Fruit fly (Drosophila melanogaster) whole organism, prepupa: ENCODE measurements around the gene Ada1-1.
A peak's percentile ranks its signal among the peaks of the same experiment; 100 is the strongest.

Experiments used
- Blimp-1 ChIP-seq: fragments of 200-800 bp; sonication (Bioruptor generic); optimal IDR thresholded peaks from 3 replicates; lab custom pipeline; 2017; ENCODE audit warnings: missing biosample characterization, missing genetic modification characterization, mild to moderate bottlenecking, moderate library complexity, missing genetic modification reagents
- CG10631 ChIP-seq: fragments of 200-800 bp; sonication (Bioruptor generic); optimal IDR thresholded peaks from 2 replicates; lab custom pipeline; 2016; ENCODE audit warnings: missing biosample characterization, missing genetic modification characterization
- CG10669 ChIP-seq: fragments of 200-800 bp; sonication (Bioruptor generic); optimal IDR thresholded peaks from 3 replicates; lab custom pipeline; 2018; ENCODE audit warnings: missing biosample characterization, mild to moderate bottlenecking, missing genetic modification characterization, moderate library complexity
- CG11762 ChIP-seq: fragments of 200-800 bp; sonication (Bioruptor generic); optimal IDR thresholded peaks from 3 replicates; lab custom pipeline; 2016; ENCODE audit warnings: missing biosample characterization, missing genetic modification characterization; ENCODE audit not compliant: insufficient read depth
- CG11902 ChIP-seq: fragments of 200-800 bp; sonication (Bioruptor generic); optimal IDR thresholded peaks from 3 replicates; lab custom pipeline; 2016; ENCODE audit warnings: missing biosample characterization, missing genetic modification characterization
- CG15336 ChIP-seq: fragments of 200-800 bp; sonication (Bioruptor generic); IDR thresholded peaks from 2 replicates; pipeline ENCODE4 v1.3.6; 2022; ENCODE audit warnings: missing biosample characterization, missing genetic modification characterization
- CG1621 ChIP-seq: fragments of 200-800 bp; sonication (Bioruptor generic); optimal IDR thresholded peaks from 3 replicates; lab custom pipeline; 2018; ENCODE audit warnings: missing biosample characterization, mild to moderate bottlenecking, missing genetic modification characterization
- CG3032 ChIP-seq: fragments of 200-800 bp; optimal IDR thresholded peaks from 2 replicates; lab custom pipeline; 2019; ENCODE audit warnings: missing biosample characterization, mild to moderate bottlenecking, missing genetic modification characterization, moderate library complexity
- CG31627 ChIP-seq: fragments of 200-800 bp; sonication (Bioruptor generic); optimal IDR thresholded peaks from 3 replicates; lab custom pipeline; 2016; ENCODE audit warnings: missing biosample characterization, missing genetic modification characterization
- CG3919 ChIP-seq: fragments of 200-800 bp; sonication (Bioruptor generic); optimal IDR thresholded peaks from 3 replicates; lab custom pipeline; 2016; ENCODE audit warnings: missing biosample characterization, missing genetic modification characterization
- CG6163 ChIP-seq: fragments of 200-800 bp; sonication (Bioruptor generic); IDR thresholded peaks from 3 replicates; pipeline ENCODE4 v1.3.6; 2022; ENCODE audit warnings: missing biosample characterization, missing genetic modification characterization
- CG6276 ChIP-seq: fragments of 200-800 bp; sonication (Bioruptor generic); optimal IDR thresholded peaks from 2 replicates; lab custom pipeline; 2017; ENCODE audit warnings: missing biosample characterization, mild to moderate bottlenecking, missing genetic modification characterization
- CG6792 ChIP-seq: fragments of 200-800 bp; sonication (Bioruptor generic); optimal IDR thresholded peaks from 3 replicates; lab custom pipeline; 2016; ENCODE audit warnings: missing biosample characterization, missing genetic modification characterization
- CG6808 ChIP-seq: fragments of 200-800 bp; sonication (Bioruptor generic); optimal IDR thresholded peaks from 3 replicates; lab custom pipeline; 2017; ENCODE audit warnings: missing biosample characterization, missing genetic modification characterization, mild to moderate bottlenecking, moderate library complexity, missing genetic modification reagents
- CG8119 ChIP-seq: fragments of 200-800 bp; sonication (Bioruptor generic); IDR thresholded peaks from 3 replicates; pipeline ENCODE4 v1.3.6; 2022; ENCODE audit warnings: missing biosample characterization, missing genetic modification characterization
- CG8319 ChIP-seq: fragments of 200-800 bp; sonication (Bioruptor generic); optimal IDR thresholded peaks from 3 replicates; lab custom pipeline; 2016; ENCODE audit warnings: missing biosample characterization, missing genetic modification characterization
- CG8632 ChIP-seq: fragments of 200-800 bp; sonication (Bioruptor generic); optimal IDR thresholded peaks from 3 replicates; lab custom pipeline; 2016; ENCODE audit warnings: missing biosample characterization, missing genetic modification characterization
- CG9139 ChIP-seq: fragments of 200-800 bp; sonication (Bioruptor generic); optimal IDR thresholded peaks from 3 replicates; lab custom pipeline; 2017; ENCODE audit warnings: missing biosample characterization, mild to moderate bottlenecking, missing genetic modification characterization
- Eip75B ChIP-seq: fragments of 200-800 bp; sonication (Bioruptor generic); optimal IDR thresholded peaks from 3 replicates; lab custom pipeline; 2016; ENCODE audit warnings: missing biosample characterization, missing genetic modification characterization
- Eip78C ChIP-seq: fragments of 200-800 bp; sonication (Bioruptor generic); peaks from one replicate; lab custom pipeline; 2016; ENCODE audit warnings: missing biosample characterization, missing genetic modification characterization
- Eip93F ChIP-seq: fragments of 200-800 bp; sonication (Bioruptor generic); optimal IDR thresholded peaks from 2 replicates; lab custom pipeline; 2016; ENCODE audit warnings: missing biosample characterization, mild to moderate bottlenecking, missing genetic modification characterization
- Ets21C ChIP-seq: fragments of 200-800 bp; sonication (Bioruptor generic); optimal IDR thresholded peaks from 3 replicates; lab custom pipeline; 2016; ENCODE audit warnings: missing biosample characterization, missing genetic modification characterization
- Ets96B ChIP-seq: fragments of 200-800 bp; optimal IDR thresholded peaks from 2 replicates; lab custom pipeline; 2019; ENCODE audit warnings: missing biosample characterization, mild to moderate bottlenecking, missing genetic modification characterization, moderate library complexity
- Gug ChIP-seq: fragments of 200-800 bp; sonication (Bioruptor generic); IDR thresholded peaks from 2 replicates; pipeline ENCODE4 v1.3.6; 2022; ENCODE audit warnings: missing biosample characterization, missing genetic modification characterization
- Hr38 ChIP-seq: sonication (Bioruptor generic); optimal IDR thresholded peaks from 2 replicates; lab custom pipeline; 2016; ENCODE audit warnings: missing biosample characterization, missing genetic modification characterization
- Hr39 ChIP-seq: fragments of 200-800 bp; sonication (Bioruptor generic); optimal IDR thresholded peaks from 2 replicates; lab custom pipeline; 2016; ENCODE audit warnings: missing biosample characterization, missing genetic modification characterization
- Hr4 ChIP-seq: fragments of 200-800 bp; sonication (Bioruptor generic); optimal IDR thresholded peaks from 3 replicates; lab custom pipeline; 2016; ENCODE audit warnings: missing biosample characterization, missing genetic modification characterization
- Lpt ChIP-seq: fragments of 200-800 bp; sonication (Bioruptor generic); optimal IDR thresholded peaks from 3 replicates; lab custom pipeline; 2016; ENCODE audit warnings: missing biosample characterization, missing genetic modification characterization
- Smox ChIP-seq: fragments of 200-800 bp; sonication (Bioruptor generic); optimal IDR thresholded peaks from 3 replicates; lab custom pipeline; 2016; ENCODE audit warnings: missing biosample characterization, missing genetic modification characterization
- Sox102F ChIP-seq: fragments of 200-800 bp; sonication (Bioruptor generic); optimal IDR thresholded peaks from 2 replicates; lab custom pipeline; 2016; ENCODE audit warnings: missing biosample characterization, mild to moderate bottlenecking, missing genetic modification characterization
- Sox14 ChIP-seq: fragments of 200-800 bp; sonication (Bioruptor generic); optimal IDR thresholded peaks from 3 replicates; lab custom pipeline; 2016; ENCODE audit warnings: missing biosample characterization, missing genetic modification characterization
- Sox15 ChIP-seq: fragments of 200-800 bp; sonication (Bioruptor generic); optimal IDR thresholded peaks from 3 replicates; lab custom pipeline; 2016; ENCODE audit warnings: missing biosample characterization, missing genetic modification characterization
- achi ChIP-seq: fragments of 200-800 bp; sonication (Bioruptor generic); optimal IDR thresholded peaks from 3 replicates; lab custom pipeline; 2016; ENCODE audit warnings: missing biosample characterization, missing genetic modification characterization
- acj6 ChIP-seq: fragments of 200-800 bp; sonication (Bioruptor generic); optimal IDR thresholded peaks from 3 replicates; lab custom pipeline; 2016; ENCODE audit warnings: missing biosample characterization, missing genetic modification characterization
- cyc ChIP-seq: fragments of 200-800 bp; sonication (Bioruptor generic); optimal IDR thresholded peaks from 3 replicates; lab custom pipeline; 2016; ENCODE audit warnings: missing biosample characterization, missing genetic modification characterization
- dac ChIP-seq: fragments of 200-800 bp; sonication (Bioruptor generic); optimal IDR thresholded peaks from 2 replicates; lab custom pipeline; 2017; ENCODE audit warnings: missing biosample characterization, mild to moderate bottlenecking, missing genetic modification characterization
- dsx ChIP-seq: fragments of 200-800 bp; optimal IDR thresholded peaks from 3 replicates; lab custom pipeline; 2019; ENCODE audit warnings: missing biosample characterization, mild to moderate bottlenecking, missing genetic modification characterization, moderate library complexity; ENCODE audit not compliant: poor library complexity, severe bottlenecking
- eg ChIP-seq: fragments of 200-800 bp; sonication (Bioruptor generic); IDR thresholded peaks from 3 replicates; pipeline ENCODE4 v1.3.6; 2022; ENCODE audit warnings: missing biosample characterization, missing genetic modification characterization
- esn ChIP-seq: fragments of 200-800 bp; sonication (Bioruptor generic); optimal IDR thresholded peaks from 2 replicates; lab custom pipeline; 2016; ENCODE audit warnings: missing biosample characterization, mild to moderate bottlenecking, missing genetic modification characterization, moderate library complexity
- fd59A ChIP-seq: fragments of 200-800 bp; sonication (Bioruptor generic); optimal IDR thresholded peaks from 2 replicates; lab custom pipeline; 2017; ENCODE audit warnings: missing biosample characterization, mild to moderate bottlenecking, missing genetic modification characterization, missing genetic modification reagents
- fd85E ChIP-seq: fragments of 200-800 bp; sonication (Bioruptor generic); optimal IDR thresholded peaks from 3 replicates; lab custom pipeline; 2016; ENCODE audit warnings: missing biosample characterization, missing genetic modification characterization
- lz ChIP-seq: fragments of 200-800 bp; sonication (Bioruptor generic); optimal IDR thresholded peaks from 3 replicates; lab custom pipeline; 2016; ENCODE audit warnings: missing biosample characterization, missing genetic modification characterization
- net ChIP-seq: fragments of 200-800 bp; sonication (Bioruptor generic); optimal IDR thresholded peaks from 3 replicates; lab custom pipeline; 2016; ENCODE audit warnings: missing biosample characterization, missing genetic modification characterization
- pdm3 ChIP-seq: fragments of 200-800 bp; sonication (Bioruptor generic); optimal IDR thresholded peaks from 3 replicates; lab custom pipeline; 2016; ENCODE audit warnings: missing biosample characterization, missing genetic modification characterization
- salr ChIP-seq, 2 experiments: fragments of 200-800 bp; sonication (Bioruptor generic); optimal IDR thresholded peaks; 3 replicates each; lab custom pipeline; 2016 to 2018; ENCODE audit warnings: missing biosample characterization in 2 of 2, missing genetic modification characterization in 2 of 2, mild to moderate bottlenecking in 1 of 2
- spab ChIP-seq: fragments of 200-800 bp; sonication (Bioruptor generic); optimal IDR thresholded peaks from 2 replicates; lab custom pipeline; 2017; ENCODE audit warnings: missing biosample characterization, mild to moderate bottlenecking, missing genetic modification characterization, missing genetic modification reagents
- ss ChIP-seq, 2 experiments: fragments of 200-800 bp; sonication (Bioruptor generic); optimal IDR thresholded peaks; 2 replicates in 1 of 2; 3 replicates in 1 of 2; lab custom pipeline; 2017 to 2018; ENCODE audit warnings: mild to moderate bottlenecking in 2 of 2, missing biosample characterization in 2 of 2, missing genetic modification characterization in 2 of 2, moderate library complexity in 1 of 2
- svp ChIP-seq: fragments of 200-800 bp; sonication (Bioruptor generic); peaks from one replicate; lab custom pipeline; 2016; ENCODE audit warnings: missing biosample characterization, missing genetic modification characterization
- topi ChIP-seq: fragments of 200-800 bp; sonication (Bioruptor generic); optimal IDR thresholded peaks from 3 replicates; lab custom pipeline; 2016; ENCODE audit warnings: missing biosample characterization, missing genetic modification characterization
- vri ChIP-seq: fragments of 200-800 bp; sonication (Bioruptor generic); optimal IDR thresholded peaks from 3 replicates; lab custom pipeline; 2016; ENCODE audit warnings: missing biosample characterization, mild to moderate bottlenecking, missing genetic modification characterization

Ada1-1 gene

DNA sequence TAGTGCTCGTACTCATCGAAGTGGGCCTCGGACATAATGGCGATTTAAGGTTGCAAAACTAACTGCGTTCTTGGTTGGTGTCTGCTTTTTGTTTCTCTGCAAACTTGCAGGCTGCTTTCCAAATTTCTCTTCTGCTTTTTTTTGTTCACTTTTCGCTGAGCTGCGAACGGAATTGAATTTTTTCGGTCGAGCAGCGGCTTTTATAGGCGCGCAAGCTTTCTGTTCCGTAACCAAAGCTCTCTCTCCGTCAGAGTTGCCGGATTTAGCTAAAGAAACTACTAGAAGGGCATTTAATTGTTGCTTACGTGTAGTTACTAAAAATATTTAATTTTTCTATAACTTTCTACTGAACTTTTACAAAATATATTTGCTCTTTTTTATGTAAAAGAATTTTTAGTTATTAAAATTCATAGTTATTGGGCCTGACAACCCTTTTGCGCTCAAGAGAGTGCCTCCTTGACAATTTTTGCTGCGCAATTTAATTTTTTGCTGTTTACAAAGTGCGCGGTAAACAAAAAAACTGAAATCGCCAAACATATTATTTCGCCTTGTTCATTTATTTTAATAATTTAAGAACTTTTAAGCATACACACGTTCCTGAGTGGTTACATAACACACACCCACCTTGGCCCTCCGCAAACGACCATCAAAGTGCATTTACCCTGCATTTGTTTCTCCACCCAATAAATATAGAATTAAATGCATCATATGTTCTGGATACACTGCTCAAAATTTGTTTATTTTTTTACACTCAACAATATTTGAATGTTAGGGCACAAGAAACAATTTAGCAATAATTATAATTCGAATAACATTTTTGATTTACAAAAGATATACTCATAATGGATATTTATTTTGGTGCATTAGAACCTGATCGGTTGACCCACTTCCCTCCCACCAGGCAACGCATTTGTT, 49.6 kb downstream of the Ada1-1 start, which contains the start of gene CG6770:
Gene CG6770 (minus strand): TSS at position 178 of the 915 bp plus-strand sequence.
- peak; percentile 93 for TF ChIP-seq CG6792
- peak; percentile 72 for TF ChIP-seq net
- TF ChIP-seq CG9139, result peak; percentile 72
- peak; percentile 63 for TF ChIP-seq fd85E
- peak; percentile 76 for TF ChIP-seq Gug
- peak; percentile 63 for TF ChIP-seq CG11902 (GFP tag; lab: Kevin White, UChicago)
- TF ChIP-seq topi (GFP tag; lab: Kevin White, UChicago), result peak; percentile 87
- peak; percentile 90 for TF ChIP-seq lz (GFP tag; lab: Kevin White, UChicago)
- peak; percentile 83 for TF ChIP-seq dsx (GFP tag; lab: Kevin White, UChicago)
- TF ChIP-seq CG3032 (tag; lab: Kevin White, UChicago), result peak; percentile 88
- TF ChIP-seq CG15336, result peak; percentile 92
- TF ChIP-seq CG8119 (GFP tag; lab: Robert Waterston, UW), result peak; percentile 89
- peak; percentile 81 for TF ChIP-seq CG6276 (GFP tag; lab: Kevin White, UChicago)
- peak; percentile 78 for TF ChIP-seq fd59A (GFP tag; lab: Kevin White, UChicago)
- TF ChIP-seq spab (GFP tag; lab: Kevin White, UChicago), result peak; percentile 78
- peak; percentile 43 for TF ChIP-seq Lpt
- peak; percentile 80 for TF ChIP-seq cyc (GFP tag; lab: Kevin White, UChicago)
- peak; percentile 80 for TF ChIP-seq CG10669
- TF ChIP-seq Sox102F (GFP tag; lab: Kevin White, UChicago), result peak; percentile 91
- TF ChIP-seq salr (GFP tag; optimal IDR thresholded peaks at IDR 0.05; lab: Kevin White, UChicago), result peak; percentile 28 to 76
- peak; percentile 87 for TF ChIP-seq vri (GFP tag; lab: Kevin White, UChicago)
- peak; percentile 92 for TF ChIP-seq Smox (GFP tag; lab: Kevin White, UChicago)
- peak; percentile 85 for TF ChIP-seq Hr4 (GFP tag; lab: Kevin White, UChicago)
- TF ChIP-seq achi, result peak; percentile 88
- peak; percentile 95 for TF ChIP-seq eg (GFP tag; lab: Robert Waterston, UW)
- TF ChIP-seq acj6 (GFP tag; lab: Kevin White, UChicago), result peak; percentile 89
- TF ChIP-seq Hr39 (GFP tag; lab: Kevin White, UChicago), result peak; percentile 71
- peak; percentile 82 for TF ChIP-seq CG31627
- peak; percentile 75 for TF ChIP-seq Blimp-1
- peak; percentile 74 for TF ChIP-seq CG10631 (GFP tag; lab: Kevin White, UChicago)
- TF ChIP-seq pdm3 (GFP tag; lab: Kevin White, UChicago), result peak; percentile 87
- peak; percentile 79 for TF ChIP-seq Ets21C
- TF ChIP-seq CG8319, result peak; percentile 54
- TF ChIP-seq Sox14 (GFP tag; lab: Kevin White, UChicago), result peak; percentile 74
- peak; percentile 97 for TF ChIP-seq Eip78C (GFP tag; lab: Kevin White, UChicago)
- TF ChIP-seq CG6808 (GFP tag; lab: Kevin White, UChicago), result peak; percentile 88
- peak; percentile 88 for TF ChIP-seq CG8632 (GFP tag; lab: Kevin White, UChicago)
- peak; percentile 94 for TF ChIP-seq svp (GFP tag; lab: Kevin White, UChicago)
- TF ChIP-seq Hr38 (GFP tag; lab: Kevin White, UChicago), result no peak
- TF ChIP-seq Ets96B (tag; lab: Kevin White, UChicago), result peak; percentile 85
- TF ChIP-seq CG6163, result peak; percentile 91
- TF ChIP-seq CG3919 (GFP tag; lab: Kevin White, UChicago), result peak; percentile 87
- TF ChIP-seq esn (GFP tag; lab: Kevin White, UChicago), result peak; percentile 93
- peak; percentile 64 for TF ChIP-seq CG1621 (tag; lab: Kevin White, UChicago)
- TF ChIP-seq Eip93F (GFP tag; lab: Kevin White, UChicago), result peak; percentile 94
- peak; percentile 61 for TF ChIP-seq Sox15 (GFP tag; lab: Kevin White, UChicago)
- TF ChIP-seq ss (GFP tag; optimal IDR thresholded peaks at IDR 0.05; lab: Kevin White, UChicago), result peak; percentile 81 to 87
- peak; percentile 79 for TF ChIP-seq CG11762 (GFP tag; lab: Kevin White, UChicago)
- peak; percentile 25 for TF ChIP-seq dac (GFP tag; lab: Kevin White, UChicago)
- peak; percentile 85 for TF ChIP-seq Eip75B (GFP tag; lab: Kevin White, UChicago)
